Fruit fly (Drosophila melanogaster) whole organism: ENCODE results near the gene ppk27.

Experiments used
- pan ChIP-seq: fragments of >200 bp; optimal IDR thresholded peaks from 2 replicates; lab custom pipeline; 2017
- psq ChIP-seq: fragments of >200 bp; optimal IDR thresholded peaks from 2 replicates; lab custom pipeline; 2017
- usp ChIP-seq: fragments of >200 bp; optimal IDR thresholded peaks from 2 replicates; lab custom pipeline; 2017; ENCODE audit warnings: missing biosample characterization, missing genetic modification characterization, mixed read lengths

- no peak for TF ChIP-seq psq (lab: Kevin White, UChicago)
- TF ChIP-seq usp (GFP tag; lab: Kevin White, UChicago) = no peak
- TF ChIP-seq pan (lab: Kevin White, UChicago) = no peak
Measured at dm6 chr3L:3758603-3759002, 3.6 kb upstream of the ppk27 start.
